Fruit fly (Drosophila melanogaster): ENCODE measurements around the gene glo.

Gene glo

dm6 chr3R:11779357-11780018, 39.7 kb downstream of the glo start (continued):
- peak; percentile 75 for TF ChIP-seq row (GFP tag; IDR thresholded peaks at IDR 0.05)
- TF ChIP-seq sna (GFP tag; IDR thresholded peaks at IDR 0.05; ENCODE audit: partially characterized antibody): no peak
- TF ChIP-seq CG2199 (GFP tag; IDR thresholded peaks at IDR 0.05): peak; percentile 68; the same call in 2 of the 3 replicates
- TF ChIP-seq danr (GFP tag; IDR thresholded peaks at IDR 0.05): no peak
- TF ChIP-seq bowl (GFP tag; IDR thresholded peaks at IDR 0.05): no peak
- no peak for TF ChIP-seq sc (optimal IDR thresholded peaks at IDR 0.05)
- peak; percentile 84 for TF ChIP-seq sc (GFP tag; optimal IDR thresholded peaks at IDR 0.05)
- no peak for TF ChIP-seq CG6175 (GFP tag; IDR thresholded peaks at IDR 0.05)
- TF ChIP-seq CG17186 (GFP tag; optimal IDR thresholded peaks at IDR 0.05): peak; percentile 46
- TF ChIP-seq dan (GFP tag; IDR thresholded peaks at IDR 0.05): no peak
- no peak for TF ChIP-seq CG10543 (GFP tag; optimal IDR thresholded peaks at IDR 0.05)
- peak; percentile 25 for TF ChIP-seq tx (GFP tag; optimal IDR thresholded peaks at IDR 0.05)
- peak; percentile 79 for TF ChIP-seq CG11504 (tag; optimal IDR thresholded peaks at IDR 0.05)
- TF ChIP-seq CG5180 (GFP tag; optimal IDR thresholded peaks at IDR 0.05): no peak
- TF ChIP-seq PHDP (tag; optimal IDR thresholded peaks at IDR 0.05): peak; percentile 63
- no peak for TF ChIP-seq CG12769 (tag; optimal IDR thresholded peaks at IDR 0.05)
- peak; percentile 46 for TF ChIP-seq CG1647 (GFP tag; optimal IDR thresholded peaks at IDR 0.05)
- no peak for TF ChIP-seq sima (GFP tag; optimal IDR thresholded peaks at IDR 0.05)
- peak; percentile 81 for TF ChIP-seq trem (tag; optimal IDR thresholded peaks at IDR 0.05)
- peak; percentile 41 for TF ChIP-seq Bdp1 (GFP tag; optimal IDR thresholded peaks at IDR 0.05)
- TF ChIP-seq NFAT (GFP tag; IDR thresholded peaks at IDR 0.05): no peak
- TF ChIP-seq CG4360 (GFP tag; IDR thresholded peaks at IDR 0.05): no peak
- TF ChIP-seq lmd (GFP tag; IDR thresholded peaks at IDR 0.05): peak; percentile 67; the same call in 1 of the 2 replicates
- TF ChIP-seq Ptx1 (GFP tag; IDR thresholded peaks at IDR 0.05): peak; percentile 35; the same call in 1 of the 2 replicates
- no peak for TF ChIP-seq CG3281 (GFP tag; optimal IDR thresholded peaks at IDR 0.05)
- peak; percentile 65 for TF ChIP-seq CG4404 (GFP tag; IDR thresholded peaks at IDR 0.05)
- TF ChIP-seq Dek (tag; optimal IDR thresholded peaks at IDR 0.05): peak; percentile 42
- TF ChIP-seq Rfx (GFP tag; IDR thresholded peaks at IDR 0.05): no peak
- TF ChIP-seq Hr39 (optimal IDR thresholded peaks at IDR 0.05): no peak
- peak; percentile 26 for TF ChIP-seq CHES-1-like (GFP tag; optimal IDR thresholded peaks at IDR 0.05)
- TF ChIP-seq gcm2 (GFP tag; optimal IDR thresholded peaks at IDR 0.05): peak; percentile 3
- TF ChIP-seq lab (GFP tag; optimal IDR thresholded peaks at IDR 0.05): peak; percentile 14
- TF ChIP-seq HmgD (GFP tag; optimal IDR thresholded peaks at IDR 0.05): peak; percentile 1
- peak; percentile 26 for TF ChIP-seq tup (GFP tag; optimal IDR thresholded peaks at IDR 0.05)
- TF ChIP-seq CG9727 (GFP tag; optimal IDR thresholded peaks at IDR 0.05): peak; percentile 84
- TF ChIP-seq CG18476 (GFP tag; optimal IDR thresholded peaks at IDR 0.05): peak; percentile 78
- TF ChIP-seq odd (GFP tag; optimal IDR thresholded peaks at IDR 0.05): peak; percentile 63
- peak; percentile 41 for TF ChIP-seq CG6654 (GFP tag; optimal IDR thresholded peaks at IDR 0.05)
- peak; percentile 48; the same call in 1 of the 3 replicates for TF ChIP-seq ken (GFP tag; IDR thresholded peaks at IDR 0.05)
- TF ChIP-seq CG8765 (GFP tag; IDR thresholded peaks at IDR 0.05): peak; percentile 32; the same call in 1 of the 2 replicates
- TF ChIP-seq CG2120 (GFP tag; optimal IDR thresholded peaks at IDR 0.05): no peak
- peak; percentile 91 for TF ChIP-seq gsb-n (tag; optimal IDR thresholded peaks at IDR 0.05)
- TF ChIP-seq vfl (GFP tag; optimal IDR thresholded peaks at IDR 0.05): no peak
- no peak for TF ChIP-seq CG14667 (GFP tag; IDR thresholded peaks at IDR 0.05)
- no peak for TF ChIP-seq Stat92E (GFP tag; optimal IDR thresholded peaks at IDR 0.05)
- TF ChIP-seq CG1832 (GFP tag; optimal IDR thresholded peaks at IDR 0.05): no peak
- TF ChIP-seq ranshi (GFP tag; IDR thresholded peaks at IDR 0.05): peak; percentile 64; the same call in 1 of the 2 replicates
- TF ChIP-seq dimm (GFP tag; IDR thresholded peaks at IDR 0.05): no peak
- peak; percentile 52; the same call in 2 of the 3 replicates for TF ChIP-seq tgo (GFP tag; IDR thresholded peaks at IDR 0.05)
- TF ChIP-seq CG11398 (GFP tag; optimal IDR thresholded peaks at IDR 0.05): peak; percentile 40
- peak; percentile 41; the same call in 1 of the 2 replicates for TF ChIP-seq H2.0 (GFP tag; IDR thresholded peaks at IDR 0.05)
